Worm (Caenorhabditis elegans) whole organism, midembryonic: Measurements from ENCODE around the gene Y25C1A.6.

Source experiments
- klf-2 ChIP-seq: fragments of 200-800 bp; sonication (Bioruptor generic); conservative IDR thresholded peaks from 2 replicates; pipeline ENCODE4 v1.3.6; 2022; ENCODE audit warnings: missing genetic modification reagents, missing genetic modification characterization, missing compliant biosample characterization
- med-1 ChIP-seq: sonication (generic microtip); optimal IDR thresholded peaks from 2 replicates; lab custom pipeline; 2017; ENCODE audit warnings: missing genetic modification characterization, mild to moderate bottlenecking, missing compliant biosample characterization, antibody characterized with exemption, missing genetic modification reagents; ENCODE audit not compliant: insufficient read depth
- ref-1 ChIP-seq: fragments of 200-800 bp; sonication (Bioruptor generic); conservative IDR thresholded peaks from 2 replicates; pipeline ENCODE4 v1.3.6; 2022; ENCODE audit warnings: missing genetic modification reagents, missing genetic modification characterization, missing compliant biosample characterization
- tab-1 ChIP-seq: fragments of 200-800 bp; sonication (Bioruptor generic); IDR thresholded peaks from 2 replicates; pipeline ENCODE4 v1.3.6; 2022; ENCODE audit warnings: missing genetic modification characterization, missing compliant biosample characterization
- ztf-29 ChIP-seq: fragments of 200-800 bp; sonication (Bioruptor generic); IDR thresholded peaks from 2 replicates; pipeline ENCODE4 v1.3.6; 2022; ENCODE audit warnings: missing genetic modification reagents, missing genetic modification characterization, missing compliant biosample characterization

ce11 chrII:3023381-3023935 lies 37.4 kb upstream of the Y25C1A.6 start, which contains the start of gene clec-2:
- TF ChIP-seq ztf-29 (GFP tag; lab: Robert Waterston, UW): no peak
- no peak for TF ChIP-seq med-1
- no peak for TF ChIP-seq klf-2 (GFP tag; lab: Robert Waterston, UW)
- TF ChIP-seq tab-1 (GFP tag; lab: Robert Waterston, UW): no peak
- TF ChIP-seq ref-1: no peak
